Worm (Caenorhabditis elegans) whole organism, L4 larva: ENCODE data around the gene srx-105.

Experiments
- ceh-82 ChIP-seq: sonication (generic microtip); optimal IDR thresholded peaks from 2 replicates; lab custom pipeline; 2017; ENCODE audit warnings: missing biosample characterization, missing genetic modification characterization
- nhr-25 ChIP-seq: sonication (generic microtip); optimal IDR thresholded peaks from 2 replicates; lab custom pipeline; 2017; ENCODE audit warnings: missing genetic modification characterization, mild to moderate bottlenecking, missing compliant biosample characterization, antibody characterized with exemption, moderate library complexity, borderline replicate concordance; ENCODE audit not compliant: insufficient read depth
- pha-4 ChIP-seq, 2 experiments: fragments of 150-350 bp in 1 of 2; fragments of 200-800 bp in 1 of 2; sonication (Bioruptor generic) in 1 of 2; IDR thresholded peaks in 1 of 2; optimal IDR thresholded peaks in 1 of 2; 2 replicates each; pipeline versions ENCODE4 v1.3.6 to Lab custom; 2014 to 2022; ENCODE audit warnings: missing genetic modification characterization in 2 of 2, missing genetic modification reagents in 2 of 2, missing biosample characterization in 1 of 2, missing compliant biosample characterization in 1 of 2
- spr-1 ChIP-seq: sonication (generic microtip); optimal IDR thresholded peaks from 2 replicates; lab custom pipeline; 2016; ENCODE audit warnings: mild to moderate bottlenecking, missing genetic modification characterization, missing compliant biosample characterization
- ztf-7 ChIP-seq: fragments of 150-350 bp; optimal IDR thresholded peaks from 2 replicates; lab custom pipeline; 2014; ENCODE audit warnings: missing biosample characterization, missing genetic modification characterization

ce11 chrII:3716961-3717360, 15.8 kb upstream of the srx-105 start, which contains the start of gene fbxc-52:
- TF ChIP-seq spr-1 (tag; lab: Kevin White, UChicago) (no peak), nhr-25 (tag; lab: Kevin White, UChicago) (no peak), ceh-82 (tag; lab: Kevin White, UChicago) (no peak), ztf-7 (tag; lab: Kevin White, UChicago) (no peak), pha-4 (GFP tag; IDR thresholded peaks at IDR 0.05; lab: Robert Waterston, UW) (no peak), pha-4 (tag; optimal IDR thresholded peaks at IDR 0.05; lab: Kevin White, UChicago) (no peak)
